Worm (Caenorhabditis elegans) whole organism, L2 larva: Measurements from ENCODE around the gene T01E8.1.

ENCODE experiments used
- aly-2 ChIP-seq: fragments of 150-350 bp; optimal IDR thresholded peaks from 2 replicates; lab custom pipeline; 2014; ENCODE audit warnings: missing biosample characterization, missing genetic modification characterization
- sma-9 ChIP-seq, 2 experiments: fragments of 150-350 bp in 1 of 2; sonication (generic microtip) in 1 of 2; optimal IDR thresholded peaks; 2 replicates each; lab custom pipeline; 2014 to 2016; ENCODE audit warnings: missing genetic modification characterization in 2 of 2, mild to moderate bottlenecking in 1 of 2, missing biosample characterization in 1 of 2, missing compliant biosample characterization in 1 of 2, missing genetic modification reagents in 1 of 2, moderate library complexity in 1 of 2

ce11 chrII:10174338-10174737 lies 32.2 kb upstream of the T01E8.1 start, which contains the start of gene F33H1.4:
- peak; percentile 48 for TF ChIP-seq sma-9 (GFP tag; optimal IDR thresholded peaks at IDR 0.05; lab: Kevin White, UChicago)
- no peak for TF ChIP-seq sma-9 (tag; optimal IDR thresholded peaks at IDR 0.05; lab: Kevin White, UChicago)
- TF ChIP-seq aly-2: no peak
